Fruit fly (Drosophila melanogaster): ENCODE data around the gene fzo.

fzo gene

DNA sequence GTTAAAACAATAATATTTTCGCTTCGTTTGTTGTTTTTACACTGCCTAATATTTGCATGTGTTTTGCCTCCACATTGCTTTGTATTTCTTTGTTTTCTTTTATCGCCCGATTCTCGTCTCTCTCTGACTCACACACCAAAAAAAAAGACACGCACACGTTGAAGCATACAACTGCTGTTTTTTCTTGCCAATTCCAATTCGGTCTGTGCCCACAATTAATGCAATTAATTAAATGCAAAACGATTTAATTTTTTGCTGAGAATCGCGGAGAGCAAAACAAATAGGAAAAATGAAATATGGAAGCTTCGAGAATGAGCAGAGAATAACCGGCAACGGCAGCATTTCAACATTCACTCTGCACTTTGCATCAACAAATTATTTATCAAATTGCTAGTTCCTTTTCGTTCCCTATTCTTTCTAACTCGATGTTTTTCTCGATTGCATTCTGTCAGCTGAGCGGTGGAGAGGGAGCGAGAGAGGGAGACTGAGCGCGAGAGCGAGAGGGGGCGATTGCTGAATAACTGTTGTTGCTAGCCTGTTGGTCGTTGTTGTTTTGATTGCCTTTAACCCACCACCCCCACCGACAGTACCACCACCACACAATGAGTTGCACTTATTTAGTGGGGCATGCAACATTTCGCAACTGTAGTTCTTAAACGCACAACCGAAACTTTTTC, 17.3 kb upstream of the fzo start:
- TF ChIP-seq EcR (GFP tag; optimal IDR thresholded peaks at IDR 0.05) (no peak), CG14655 (GFP tag; optimal IDR thresholded peaks at IDR 0.05) (peak; percentile 10), Pif1B (GFP tag; optimal IDR thresholded peaks at IDR 0.05) (no peak), fd96Ca (GFP tag; IDR thresholded peaks at IDR 0.05) (0 out of 3 replicates have a peak, but pooled peaks have one; percentile 15), Pif1A (GFP tag; optimal IDR thresholded peaks at IDR 0.05) (no peak), CG8159 (tag; optimal IDR thresholded peaks at IDR 0.05) (peak; percentile 15), CG13204 (GFP tag; optimal IDR thresholded peaks at IDR 0.05) (no peak)

DNA sequence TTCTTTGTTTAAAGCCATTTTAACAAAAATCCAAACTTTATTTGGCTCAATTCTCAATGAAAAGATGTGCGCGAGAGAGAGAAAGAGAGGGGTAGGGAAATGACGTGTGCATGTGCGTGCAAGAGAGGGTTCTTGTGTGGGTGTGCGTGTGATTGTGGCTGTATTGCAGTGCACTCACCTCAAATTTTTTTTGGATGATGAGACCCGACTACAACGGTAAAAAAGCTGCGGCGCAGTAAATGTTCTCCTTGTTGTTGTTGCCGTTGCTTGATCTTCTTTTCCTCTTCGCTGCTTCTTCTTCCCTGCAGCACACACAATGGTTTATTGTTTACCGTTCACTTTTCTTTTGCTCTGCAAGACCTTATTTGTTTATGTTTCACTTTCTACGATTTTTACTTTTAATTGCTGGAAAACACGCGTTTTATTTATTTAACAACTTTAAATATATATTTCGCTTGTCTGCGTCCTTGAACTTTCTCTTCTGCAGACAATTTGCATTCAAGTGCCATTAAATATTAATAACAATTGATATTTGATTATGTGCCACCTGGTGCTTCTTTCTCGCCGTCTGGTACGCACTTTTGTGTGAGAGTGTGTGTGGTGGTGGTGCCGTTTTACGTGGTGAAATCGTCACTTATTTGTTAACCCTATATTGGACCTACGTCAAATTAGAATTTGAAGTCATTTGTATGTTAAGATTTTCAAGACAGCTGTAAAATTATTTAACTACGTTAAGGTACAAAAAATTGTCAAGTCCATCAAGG, 16.6 kb upstream of the fzo start:
- TF ChIP-seq rn (GFP tag; IDR thresholded peaks at IDR 0.05) = no peak
- no peak for TF ChIP-seq CG13204 (GFP tag; optimal IDR thresholded peaks at IDR 0.05)
- no peak for TF ChIP-seq CG15710 (tag; optimal IDR thresholded peaks at IDR 0.05)
- no peak for TF ChIP-seq CG10348 (GFP tag; IDR thresholded peaks at IDR 0.05)
- TF ChIP-seq CG8301 (tag; optimal IDR thresholded peaks at IDR 0.05) = no peak
- no peak for TF ChIP-seq Pif1B (GFP tag; optimal IDR thresholded peaks at IDR 0.05)
- no peak for TF ChIP-seq CG9948 (tag; optimal IDR thresholded peaks at IDR 0.05)
- TF ChIP-seq Ets98B (GFP tag; IDR thresholded peaks at IDR 0.05) = no peak
- no peak for TF ChIP-seq D1 (tag; optimal IDR thresholded peaks at IDR 0.05)
- TF ChIP-seq CG34367 (tag; optimal IDR thresholded peaks at IDR 0.05) = no peak
- TF ChIP-seq CG12605 (GFP tag; IDR thresholded peaks at IDR 0.05) = no peak
- peak; percentile 16; the same call in 1 of the 3 replicates for TF ChIP-seq CG4496 (GFP tag; IDR thresholded peaks at IDR 0.05)
- TF ChIP-seq EcR (GFP tag; optimal IDR thresholded peaks at IDR 0.05) = peak; percentile 88

DNA sequence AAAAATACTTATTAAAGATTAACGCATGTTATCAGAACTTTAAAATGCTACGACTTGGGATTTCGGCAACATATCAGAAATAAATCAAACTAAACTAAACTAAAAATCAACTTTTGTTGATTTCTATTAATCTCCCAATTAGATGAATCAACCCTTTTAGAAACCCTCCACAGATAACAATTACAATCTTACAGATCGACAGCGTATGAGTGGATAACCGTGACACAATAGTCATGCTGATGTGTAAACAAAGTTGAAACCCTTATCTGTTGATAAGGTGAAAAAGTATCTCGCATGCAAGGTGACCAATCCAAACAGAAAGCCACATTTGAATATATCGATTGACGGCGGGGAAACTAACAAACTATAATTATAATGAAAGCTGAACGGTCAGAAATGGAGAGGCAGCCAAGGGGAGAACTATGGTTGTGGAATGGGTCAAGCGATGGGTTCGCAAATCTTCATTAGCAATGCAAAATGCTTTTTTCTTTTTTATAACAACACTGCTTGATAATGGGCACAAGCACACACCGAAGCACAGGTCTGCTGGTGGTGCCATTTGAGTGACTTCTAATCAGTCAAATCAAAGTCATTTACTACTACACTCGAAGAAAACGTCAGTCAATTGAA, 13.4 kb upstream of the fzo start:
- no peak for TF ChIP-seq CG10348 (GFP tag; IDR thresholded peaks at IDR 0.05)
- no peak for TF ChIP-seq Snoo (tag; optimal IDR thresholded peaks at IDR 0.05)
- no peak for TF ChIP-seq CG8159 (tag; optimal IDR thresholded peaks at IDR 0.05)
- no peak for TF ChIP-seq CG12605 (GFP tag; IDR thresholded peaks at IDR 0.05)
- TF ChIP-seq CG17806 (tag; optimal IDR thresholded peaks at IDR 0.05) = no peak
- no peak for TF ChIP-seq Ets98B (GFP tag; IDR thresholded peaks at IDR 0.05)
- TF ChIP-seq D1 (tag; optimal IDR thresholded peaks at IDR 0.05) = no peak
- no peak for TF ChIP-seq CG14655 (GFP tag; optimal IDR thresholded peaks at IDR 0.05)
- TF ChIP-seq gl (tag; optimal IDR thresholded peaks at IDR 0.05) = no peak

DNA sequence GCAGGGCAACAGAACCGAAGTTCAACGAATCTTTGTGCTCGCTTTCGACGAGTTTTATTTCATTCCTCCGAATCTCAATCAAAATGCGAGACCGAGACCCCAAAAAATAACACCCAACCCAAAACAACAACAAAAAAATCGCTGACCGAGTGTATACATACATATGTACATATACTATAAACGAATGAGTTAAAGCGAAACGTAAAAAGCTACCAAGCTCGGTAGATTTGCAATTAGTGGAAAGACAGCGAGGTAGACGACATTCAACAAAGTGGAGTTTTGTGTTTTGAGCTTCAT, 11.5 kb upstream of the fzo start:
- TF ChIP-seq CG10348 (GFP tag; IDR thresholded peaks at IDR 0.05) (no peak), CG9948 (tag; optimal IDR thresholded peaks at IDR 0.05) (no peak), CG34367 (tag; optimal IDR thresholded peaks at IDR 0.05) (no peak), CG32121 (GFP tag; IDR thresholded peaks at IDR 0.05) (no peak), CG12605 (GFP tag; IDR thresholded peaks at IDR 0.05) (no peak), fd96Ca (GFP tag; IDR thresholded peaks at IDR 0.05) (no peak), Pif1B (GFP tag; optimal IDR thresholded peaks at IDR 0.05) (no peak), Pif1A (GFP tag; optimal IDR thresholded peaks at IDR 0.05) (no peak), CG8301 (tag; optimal IDR thresholded peaks at IDR 0.05) (no peak)

DNA sequence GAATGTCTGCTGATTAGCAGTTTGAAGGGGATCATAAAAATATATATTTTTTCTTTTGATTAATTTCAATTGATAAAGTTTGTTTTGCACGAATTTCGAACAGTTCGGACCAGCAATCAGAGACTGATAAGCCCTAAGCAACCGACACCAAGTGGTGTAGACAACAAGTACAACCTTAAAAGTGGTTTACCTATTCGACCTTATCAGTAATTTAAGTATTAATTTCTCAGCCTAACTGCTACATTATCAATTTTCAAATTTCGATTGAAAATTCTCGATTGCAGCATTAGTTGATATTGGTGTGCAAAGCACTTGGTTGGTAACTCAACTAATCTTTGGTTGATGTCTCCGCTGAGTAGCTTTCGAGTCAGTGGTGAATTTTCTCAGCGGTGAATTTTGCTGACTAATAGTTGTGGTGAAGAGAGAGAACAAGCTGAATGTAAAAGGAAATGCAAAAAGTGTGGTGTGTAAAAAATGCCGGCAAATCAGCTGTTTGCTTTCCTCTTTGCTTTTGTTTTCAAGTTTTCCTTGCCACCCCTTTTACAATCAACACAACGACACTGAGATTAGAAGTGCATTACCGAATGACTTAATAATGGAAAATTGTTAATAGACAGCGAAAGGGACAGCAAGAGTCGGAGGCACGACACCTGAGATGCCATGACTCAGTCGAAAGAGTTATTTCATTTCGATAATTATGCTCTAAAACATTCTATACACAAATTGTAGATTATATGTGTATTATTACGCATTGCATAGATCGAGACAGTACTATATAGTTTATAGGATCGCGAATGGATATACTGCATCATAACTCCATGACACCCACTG, 11.0 kb upstream of the fzo start:
- no peak for TF ChIP-seq D1 (tag; optimal IDR thresholded peaks at IDR 0.05)
- no peak for TF ChIP-seq CG32121 (GFP tag; IDR thresholded peaks at IDR 0.05)
- no peak for TF ChIP-seq CG34367 (tag; optimal IDR thresholded peaks at IDR 0.05)
- peak; percentile 67; the same call in 2 of the 3 replicates for TF ChIP-seq CG4496 (GFP tag; IDR thresholded peaks at IDR 0.05)
- TF ChIP-seq Pif1A (GFP tag; optimal IDR thresholded peaks at IDR 0.05) = no peak
- no peak for TF ChIP-seq Pif1B (GFP tag; optimal IDR thresholded peaks at IDR 0.05)
- TF ChIP-seq CG8301 (tag; optimal IDR thresholded peaks at IDR 0.05) = peak; percentile 1
- TF ChIP-seq CG15710 (tag; optimal IDR thresholded peaks at IDR 0.05) = no peak
- TF ChIP-seq CG17806 (tag; optimal IDR thresholded peaks at IDR 0.05) = no peak
- TF ChIP-seq CG10348 (GFP tag; IDR thresholded peaks at IDR 0.05) = no peak
- no peak for TF ChIP-seq Snoo (tag; optimal IDR thresholded peaks at IDR 0.05)
- TF ChIP-seq gl (tag; optimal IDR thresholded peaks at IDR 0.05) = peak; percentile 43
- no peak for TF ChIP-seq CG14655 (GFP tag; optimal IDR thresholded peaks at IDR 0.05)
- no peak for TF ChIP-seq EcR (GFP tag; optimal IDR thresholded peaks at IDR 0.05)
- TF ChIP-seq CG12605 (GFP tag; IDR thresholded peaks at IDR 0.05) = peak; percentile 76
- no peak for TF ChIP-seq CG9948 (tag; optimal IDR thresholded peaks at IDR 0.05)
- no peak; the same call in 2 of the 3 replicates for TF ChIP-seq fd96Ca (GFP tag; IDR thresholded peaks at IDR 0.05)
- no peak; the same call in 1 of the 2 replicates for TF ChIP-seq Ets98B (GFP tag; IDR thresholded peaks at IDR 0.05)
- no peak for TF ChIP-seq CG13204 (GFP tag; optimal IDR thresholded peaks at IDR 0.05)

Data from whole organism, pupa.